Fruit fly (Drosophila melanogaster) Kc167 (cell line): Measurements from ENCODE around the gene Pde9.

ENCODE experiments used
- Myc ChIP-seq: fragments of >200 bp; optimal IDR thresholded peaks from 2 replicates; lab custom pipeline; 2017; ENCODE audit warnings: missing external identifiers
- Sin3A ChIP-seq: fragments of >200 bp; optimal IDR thresholded peaks from 2 replicates; lab custom pipeline; 2018; ENCODE audit warnings: missing external identifiers
- h ChIP-seq: fragments of >200 bp; optimal IDR thresholded peaks from 3 replicates; lab custom pipeline; 2018; ENCODE audit warnings: missing external identifiers
- insv ChIP-seq: fragments of >200 bp; optimal IDR thresholded peaks from 3 replicates; lab custom pipeline; 2018; ENCODE audit warnings: missing external identifiers
- psq ChIP-seq: fragments of >200 bp; optimal IDR thresholded peaks from 2 replicates; lab custom pipeline; 2017; ENCODE audit warnings: missing external identifiers
- ttk ChIP-seq: sonication (Bioruptor generic); optimal IDR thresholded peaks from 2 replicates; lab custom pipeline; 2017; ENCODE audit warnings: missing external identifiers

Pde9 gene

dm6 chrX:12917177-12917576 lies 20.1 kb upstream of the Pde9 start, which contains the start of gene fne:
Gene fne (plus strand): TSS chrX:12917477.
- TF ChIP-seq h (lab: Kevin White, UChicago) (no peak), insv (lab: Kevin White, UChicago) (no peak), psq (no peak), Myc (lab: Kevin White, UChicago) (no peak), ttk (lab: Kevin White, UChicago) (no peak), Sin3A (lab: Kevin White, UChicago) (no peak)

- TF ChIP-seq insv (lab: Kevin White, UChicago) (no peak), ttk (lab: Kevin White, UChicago) (no peak), Myc (lab: Kevin White, UChicago) (no peak), Sin3A (lab: Kevin White, UChicago) (no peak), h (lab: Kevin White, UChicago) (no peak), psq (no peak)
Observed at dm6 chrX:12913729-12914128, 16.6 kb upstream of the Pde9 start.

dm6 chrX:12909577-12910426 lies 12.7 kb upstream of the Pde9 start, which contains the start of the genes Brms1 and CG4645:
Gene Brms1 (minus strand): TSS chrX:12909622.
Gene CG4645 (plus strand): TSS chrX:12909953.
- TF ChIP-seq Myc (lab: Kevin White, UChicago) (no peak), Sin3A (lab: Kevin White, UChicago) (no peak), ttk (lab: Kevin White, UChicago) (no peak), insv (lab: Kevin White, UChicago) (no peak), h (lab: Kevin White, UChicago) (no peak), psq (no peak)

- no peak for TF ChIP-seq insv (lab: Kevin White, UChicago)
- no peak for TF ChIP-seq psq
- no peak for TF ChIP-seq h (lab: Kevin White, UChicago)
- no peak for TF ChIP-seq Sin3A (lab: Kevin White, UChicago)
- no peak for TF ChIP-seq Myc (lab: Kevin White, UChicago)
- no peak for TF ChIP-seq ttk (lab: Kevin White, UChicago)
Observed at dm6 chrX:12906914-12907313, 9.8 kb upstream of the Pde9 start, which contains the start of gene mRpL49. Gene mRpL49 (plus strand): TSS chrX:12907105.

dm6 chrX:12905901-12906689 lies 9.0 kb upstream of the Pde9 start, which contains the start of gene CG4404:
Gene CG4404 (minus strand): TSS chrX:12906018.
- TF ChIP-seq Myc (lab: Kevin White, UChicago) (no peak), psq (no peak), ttk (lab: Kevin White, UChicago) (no peak), h (lab: Kevin White, UChicago) (no peak), insv (lab: Kevin White, UChicago) (no peak), Sin3A (lab: Kevin White, UChicago) (no peak)

dm6 chrX:12905014-12905900 lies 8.1 kb upstream of the Pde9 start:
- TF ChIP-seq ttk (lab: Kevin White, UChicago): no peak
- no peak for TF ChIP-seq insv (lab: Kevin White, UChicago)
- no peak for TF ChIP-seq psq
- no peak for TF ChIP-seq Myc (lab: Kevin White, UChicago)
- TF ChIP-seq h (lab: Kevin White, UChicago): no peak
- TF ChIP-seq Sin3A (lab: Kevin White, UChicago): no peak

- no peak for TF ChIP-seq insv (lab: Kevin White, UChicago)
- no peak for TF ChIP-seq ttk (lab: Kevin White, UChicago)
- no peak for TF ChIP-seq Myc (lab: Kevin White, UChicago)
- TF ChIP-seq psq: no peak
- TF ChIP-seq Sin3A (lab: Kevin White, UChicago): no peak
- no peak for TF ChIP-seq h (lab: Kevin White, UChicago)
Observed at dm6 chrX:12903099-12903616, 6.0 kb upstream of the Pde9 start, which contains the start of gene Flad1. Gene Flad1 (minus strand): TSS chrX:12903516.

- TF ChIP-seq Myc (lab: Kevin White, UChicago) (no peak), psq (no peak), insv (lab: Kevin White, UChicago) (no peak), ttk (lab: Kevin White, UChicago) (no peak), h (lab: Kevin White, UChicago) (no peak), Sin3A (lab: Kevin White, UChicago) (no peak)
Observed at dm6 chrX:12900718-12901442, 3.8 kb upstream of the Pde9 start, which contains the start of gene Coq8. Gene Coq8 (minus strand): TSS chrX:12901114.

- TF ChIP-seq insv (lab: Kevin White, UChicago) (no peak), Sin3A (lab: Kevin White, UChicago) (no peak), ttk (lab: Kevin White, UChicago) (no peak), h (lab: Kevin White, UChicago) (no peak), Myc (lab: Kevin White, UChicago) (no peak), psq (no peak)
Observed at dm6 chrX:12898569-12898968, 1.4 kb upstream of the Pde9 start, which contains the start of gene CG32650. Gene CG32650 (minus strand): TSS chrX:12898669.
